Worm (Caenorhabditis elegans) whole organism, L1 larva: ENCODE data around the gene F44E2.6.

Experiments used
- alr-1 ChIP-seq: fragments of 200-800 bp; sonication (Bioruptor generic); optimal IDR thresholded peaks from 2 replicates; lab custom pipeline; 2018; ENCODE audit warnings: borderline replicate concordance, mild to moderate bottlenecking, missing genetic modification characterization, missing compliant biosample characterization
- ama-1 ChIP-seq: fragments of 150-350 bp; optimal IDR thresholded peaks from 2 replicates; lab custom pipeline; 2014
- ces-1 ChIP-seq: fragments of 150-350 bp; optimal IDR thresholded peaks from 2 replicates; lab custom pipeline; 2014; ENCODE audit warnings: missing biosample characterization, missing genetic modification reagents, missing genetic modification characterization
- fkh-8 ChIP-seq: sonication (generic microtip); optimal IDR thresholded peaks from 2 replicates; lab custom pipeline; 2016; ENCODE audit warnings: mild to moderate bottlenecking, missing genetic modification characterization, missing compliant biosample characterization
- lin-13 ChIP-seq: fragments of 150-350 bp; optimal IDR thresholded peaks from 2 replicates; lab custom pipeline; 2014; ENCODE audit warnings: missing biosample characterization, missing genetic modification reagents, missing genetic modification characterization
- mep-1 ChIP-seq: fragments of 150-350 bp; optimal IDR thresholded peaks from 2 replicates; lab custom pipeline; 2014; ENCODE audit warnings: missing biosample characterization, missing genetic modification characterization
- nhr-12 ChIP-seq: sonication (generic microtip); optimal IDR thresholded peaks from 2 replicates; lab custom pipeline; 2017; ENCODE audit warnings: missing biosample characterization, missing genetic modification characterization
- snpc-4 ChIP-seq: fragments of 150-350 bp; optimal IDR thresholded peaks from 2 replicates; lab custom pipeline; 2014; ENCODE audit warnings: missing biosample characterization, missing genetic modification characterization
- unc-130 ChIP-seq: fragments of 150-350 bp; optimal IDR thresholded peaks from 2 replicates; lab custom pipeline; 2017; ENCODE audit warnings: missing biosample characterization, missing genetic modification characterization, inconsistent platforms
- unc-62 ChIP-seq: fragments of 150-350 bp; optimal IDR thresholded peaks from 2 replicates; lab custom pipeline; 2014; ENCODE audit warnings: missing biosample characterization, missing genetic modification reagents, missing genetic modification characterization

DNA sequence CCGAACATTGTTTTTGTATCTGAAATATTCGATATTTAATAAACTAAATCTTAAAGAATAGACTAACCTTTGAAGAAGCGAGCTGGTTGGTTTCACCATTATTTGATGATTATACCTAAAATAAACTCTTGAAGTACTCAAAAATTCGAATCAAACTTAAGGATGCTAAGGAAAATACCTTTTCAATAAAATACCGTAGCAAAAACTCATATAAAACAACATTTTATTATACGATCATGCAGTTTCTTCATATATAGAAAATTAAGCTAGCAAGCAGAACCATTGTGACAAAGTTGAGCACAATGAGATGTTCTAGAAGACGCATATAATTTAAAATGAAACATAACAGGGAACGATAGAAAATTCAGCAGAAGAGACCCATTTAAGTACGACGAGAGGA is 3.4 kb upstream of the F44E2.6 start, which contains the start of gene F44E2.7:
- TF ChIP-seq snpc-4 (tag; lab: Kevin White, UChicago) (no peak), unc-130 (tag; lab: Kevin White, UChicago) (no peak), ama-1 (lab: Kevin White, UChicago) (no peak), fkh-8 (tag; lab: Kevin White, UChicago) (no peak), nhr-12 (no peak), lin-13 (no peak), ces-1 (GFP tag; lab: Kevin White, UChicago) (no peak), alr-1 (no peak), unc-62 (GFP tag; lab: Kevin White, UChicago) (no peak), mep-1 (tag; lab: Kevin White, UChicago) (no peak)
